Fruit fly (Drosophila melanogaster) whole organism, embryonic: ENCODE measurements around the gene Rpt6.

Source experiments
- Ada2b ChIP-seq: fragments of 200-800 bp; sonication (Bioruptor generic); IDR thresholded peaks from 2 replicates; pipeline ENCODE4 v1.3.6; 2022; ENCODE audit warnings: missing biosample characterization, missing genetic modification characterization
- B-H1 ChIP-seq: fragments of 200-800 bp; sonication (Bioruptor generic); IDR thresholded peaks from 3 replicates; pipeline ENCODE4 v1.3.6; 2022; ENCODE audit warnings: missing biosample characterization, missing genetic modification characterization
- Bdp1 ChIP-seq: fragments of 200-800 bp; sonication (Bioruptor generic); optimal IDR thresholded peaks from 3 replicates; lab custom pipeline; 2016; ENCODE audit warnings: missing biosample characterization, missing genetic modification characterization
- Bteb2 ChIP-seq: fragments of 200-800 bp; sonication (Bioruptor generic); optimal IDR thresholded peaks from 2 replicates; lab custom pipeline; 2016; ENCODE audit warnings: missing biosample characterization, missing genetic modification characterization
- CG10267 ChIP-seq: fragments of 200-800 bp; sonication (Bioruptor generic); optimal IDR thresholded peaks from 2 replicates; lab custom pipeline; 2018; ENCODE audit warnings: missing biosample characterization, mild to moderate bottlenecking, missing genetic modification characterization, moderate library complexity
- CG10543 ChIP-seq: fragments of 200-800 bp; sonication (Bioruptor generic); optimal IDR thresholded peaks from 3 replicates; lab custom pipeline; 2017; ENCODE audit warnings: missing biosample characterization, mild to moderate bottlenecking, missing genetic modification characterization, moderate library complexity
- CG10959 ChIP-seq: fragments of 200-800 bp; sonication (Bioruptor generic); IDR thresholded peaks from 2 replicates; pipeline ENCODE4 v1.3.6; 2022; ENCODE audit warnings: missing biosample characterization, missing genetic modification characterization
- CG11093 ChIP-seq: fragments of 200-800 bp; sonication (Bioruptor generic); IDR thresholded peaks from 3 replicates; pipeline ENCODE4 v1.3.6; 2022; ENCODE audit warnings: missing biosample characterization, missing genetic modification characterization
- CG12299 ChIP-seq: fragments of 200-800 bp; sonication (Bioruptor generic); optimal IDR thresholded peaks from 2 replicates; lab custom pipeline; 2018; ENCODE audit warnings: missing biosample characterization, mild to moderate bottlenecking, missing genetic modification characterization
- CG13296 ChIP-seq: fragments of 200-800 bp; sonication (Bioruptor generic); optimal IDR thresholded peaks from 3 replicates; lab custom pipeline; 2018; ENCODE audit warnings: missing biosample characterization, mild to moderate bottlenecking, missing genetic modification characterization
- CG13424 ChIP-seq: fragments of 200-800 bp; sonication (Bioruptor generic); optimal IDR thresholded peaks from 2 replicates; lab custom pipeline; 2019; ENCODE audit warnings: missing biosample characterization, mild to moderate bottlenecking, missing genetic modification characterization, moderate library complexity
- CG14710 ChIP-seq: fragments of 200-800 bp; sonication (Bioruptor generic); optimal IDR thresholded peaks from 3 replicates; lab custom pipeline; 2019; ENCODE audit warnings: missing biosample characterization, mild to moderate bottlenecking, missing genetic modification characterization, moderate library complexity
- CG1832 ChIP-seq: fragments of 200-800 bp; sonication (Bioruptor generic); optimal IDR thresholded peaks from 2 replicates; lab custom pipeline; 2017; ENCODE audit warnings: missing biosample characterization, mild to moderate bottlenecking, missing genetic modification characterization, inconsistent platforms
- CG18619 ChIP-seq: fragments of 200-800 bp; sonication (Bioruptor generic); optimal IDR thresholded peaks from 3 replicates; lab custom pipeline; 2017; ENCODE audit warnings: missing biosample characterization, mild to moderate bottlenecking, missing genetic modification characterization
- CG2202 ChIP-seq: fragments of 200-800 bp; sonication (Bioruptor generic); optimal IDR thresholded peaks from 2 replicates; lab custom pipeline; 2018; ENCODE audit warnings: missing biosample characterization, mild to moderate bottlenecking, missing genetic modification characterization
- CG2712 ChIP-seq: fragments of 200-800 bp; optimal IDR thresholded peaks from 3 replicates; lab custom pipeline; 2019; ENCODE audit warnings: missing biosample characterization, mild to moderate bottlenecking, missing genetic modification characterization, moderate library complexity
- CG32772 ChIP-seq: fragments of 200-800 bp; sonication (Bioruptor generic); IDR thresholded peaks from 2 replicates; pipeline ENCODE4 v1.3.6; 2022; ENCODE audit warnings: missing biosample characterization, missing genetic modification characterization
- CG4404 ChIP-seq: fragments of 200-800 bp; sonication (Bioruptor generic); IDR thresholded peaks from 2 replicates; pipeline ENCODE4 v1.3.6; 2022; ENCODE audit warnings: missing biosample characterization, missing genetic modification characterization
- CG4820 ChIP-seq: fragments of 200-800 bp; sonication (Bioruptor generic); optimal IDR thresholded peaks from 3 replicates; lab custom pipeline; 2016; ENCODE audit warnings: missing biosample characterization, missing genetic modification characterization
- CG6654 ChIP-seq: fragments of 200-800 bp; sonication (Bioruptor generic); optimal IDR thresholded peaks from 2 replicates; lab custom pipeline; 2017; ENCODE audit warnings: missing biosample characterization, mild to moderate bottlenecking, missing genetic modification characterization
- CG6765 ChIP-seq: fragments of 200-800 bp; sonication (Bioruptor generic); optimal IDR thresholded peaks from 3 replicates; lab custom pipeline; 2017; ENCODE audit warnings: missing biosample characterization, mild to moderate bottlenecking, missing genetic modification characterization
- CG7928 ChIP-seq: fragments of 200-800 bp; sonication (Bioruptor generic); optimal IDR thresholded peaks from 2 replicates; lab custom pipeline; 2017; ENCODE audit warnings: missing biosample characterization, mild to moderate bottlenecking, missing genetic modification characterization
- CG9215 ChIP-seq: fragments of 200-800 bp; sonication (Bioruptor generic); IDR thresholded peaks from 2 replicates; pipeline ENCODE4 v1.3.6; 2022; ENCODE audit warnings: missing biosample characterization, missing genetic modification characterization
- Camta ChIP-seq: fragments of 200-800 bp; sonication (Bioruptor generic); optimal IDR thresholded peaks from 2 replicates; lab custom pipeline; 2016; ENCODE audit warnings: missing biosample characterization, missing genetic modification characterization
- CrebB ChIP-seq: fragments of 200-800 bp; sonication (Bioruptor generic); optimal IDR thresholded peaks from 3 replicates; lab custom pipeline; 2018; ENCODE audit warnings: missing biosample characterization, mild to moderate bottlenecking, missing genetic modification characterization
- Dp ChIP-seq: fragments of 200-800 bp; sonication (Bioruptor generic); optimal IDR thresholded peaks from 2 replicates; lab custom pipeline; 2018; ENCODE audit warnings: missing biosample characterization, mild to moderate bottlenecking, missing genetic modification characterization, moderate library complexity
- Drgx ChIP-seq: fragments of 200-800 bp; sonication (Bioruptor generic); IDR thresholded peaks from 2 replicates; pipeline ENCODE4 v1.3.6; 2022; ENCODE audit warnings: missing biosample characterization, missing genetic modification characterization
- ERR ChIP-seq: fragments of 200-800 bp; sonication (Bioruptor generic); optimal IDR thresholded peaks from 2 replicates; lab custom pipeline; 2016; ENCODE audit warnings: missing biosample characterization, missing genetic modification characterization
- HmgD ChIP-seq: fragments of 200-800 bp; sonication (Bioruptor generic); optimal IDR thresholded peaks from 3 replicates; lab custom pipeline; 2016; ENCODE audit warnings: missing biosample characterization, missing genetic modification characterization
- Kr ChIP-seq: fragments of 200-800 bp; sonication (Bioruptor generic); optimal IDR thresholded peaks from 2 replicates; lab custom pipeline; 2017; ENCODE audit warnings: missing biosample characterization, mild to moderate bottlenecking, missing genetic modification characterization
- Lhr ChIP-seq: fragments of 200-800 bp; sonication (Bioruptor generic); optimal IDR thresholded peaks from 3 replicates; lab custom pipeline; 2017; ENCODE audit warnings: mild to moderate bottlenecking, missing biosample characterization, missing genetic modification reagents, missing genetic modification characterization
- Optix ChIP-seq: fragments of 200-800 bp; sonication (Bioruptor generic); IDR thresholded peaks from 3 replicates; pipeline ENCODE4 v1.3.6; 2022; ENCODE audit warnings: missing biosample characterization, missing genetic modification characterization
- Xrp1 ChIP-seq: fragments of 200-800 bp; sonication (Bioruptor generic); IDR thresholded peaks from 2 replicates; pipeline ENCODE4 v1.3.6; 2022; ENCODE audit warnings: missing biosample characterization, missing genetic modification characterization
- amos ChIP-seq: fragments of 200-800 bp; sonication (Bioruptor generic); IDR thresholded peaks from 2 replicates; pipeline ENCODE4 v1.3.6; 2022; ENCODE audit warnings: missing biosample characterization, missing genetic modification characterization; ENCODE audit not compliant: partially characterized antibody
- chif ChIP-seq, 2 experiments: fragments of 200-800 bp; sonication (Bioruptor generic); optimal IDR thresholded peaks; 3 replicates each; lab custom pipeline; 2016; ENCODE audit warnings: missing biosample characterization in 2 of 2, missing genetic modification characterization in 2 of 2
- chinmo ChIP-seq: fragments of 200-800 bp; sonication (Bioruptor generic); IDR thresholded peaks from 4 replicates; pipeline ENCODE4 v1.3.6; 2022; ENCODE audit warnings: missing biosample characterization, missing genetic modification characterization; ENCODE audit not compliant: partially characterized antibody
- crc ChIP-seq: fragments of 200-800 bp; sonication (Bioruptor generic); optimal IDR thresholded peaks from 2 replicates; lab custom pipeline; 2016; ENCODE audit warnings: missing biosample characterization, missing genetic modification characterization
- crol ChIP-seq: fragments of 200-800 bp; sonication (Bioruptor generic); IDR thresholded peaks from 2 replicates; pipeline ENCODE4 v1.3.6; 2022; ENCODE audit warnings: missing biosample characterization, missing genetic modification characterization
- dan ChIP-seq: fragments of 200-800 bp; sonication (Bioruptor generic); IDR thresholded peaks from 2 replicates; pipeline ENCODE4 v1.3.6; 2022; ENCODE audit warnings: missing biosample characterization, missing genetic modification characterization
- emc ChIP-seq: fragments of 200-800 bp; sonication (Bioruptor generic); optimal IDR thresholded peaks from 2 replicates; lab custom pipeline; 2016; ENCODE audit warnings: missing biosample characterization, missing genetic modification characterization
- knrl ChIP-seq: fragments of 200-800 bp; sonication (Bioruptor generic); IDR thresholded peaks from 3 replicates; pipeline ENCODE4 v1.3.6; 2022; ENCODE audit warnings: missing biosample characterization, missing genetic modification characterization; ENCODE audit not compliant: partially characterized antibody
- mam ChIP-seq: fragments of 200-800 bp; sonication (Bioruptor generic); optimal IDR thresholded peaks from 3 replicates; lab custom pipeline; 2016; ENCODE audit warnings: missing biosample characterization, missing genetic modification characterization
- oc ChIP-seq: fragments of 200-800 bp; sonication (Bioruptor generic); optimal IDR thresholded peaks from 2 replicates; lab custom pipeline; 2018; ENCODE audit warnings: missing biosample characterization, mild to moderate bottlenecking, missing genetic modification characterization, moderate library complexity
- pros ChIP-seq: fragments of 200-800 bp; sonication (Bioruptor generic); optimal IDR thresholded peaks from 3 replicates; lab custom pipeline; 2019; ENCODE audit warnings: missing biosample characterization, mild to moderate bottlenecking, missing genetic modification characterization, moderate library complexity
- sens-2 ChIP-seq: fragments of 200-800 bp; sonication (Bioruptor generic); IDR thresholded peaks from 2 replicates; pipeline ENCODE4 v1.3.6; 2022; ENCODE audit warnings: missing biosample characterization, missing genetic modification characterization
- slp2 ChIP-seq: fragments of 200-800 bp; sonication (Bioruptor generic); optimal IDR thresholded peaks from 2 replicates; lab custom pipeline; 2016; ENCODE audit warnings: missing biosample characterization, missing genetic modification characterization
- so ChIP-seq: fragments of 200-800 bp; sonication (Bioruptor generic); IDR thresholded peaks from 3 replicates; pipeline ENCODE4 v1.3.6; 2022; ENCODE audit warnings: missing biosample characterization, missing genetic modification characterization
- sob ChIP-seq: fragments of 200-800 bp; sonication (Bioruptor generic); IDR thresholded peaks from 2 replicates; pipeline ENCODE4 v1.3.6; 2022; ENCODE audit warnings: missing biosample characterization, missing genetic modification characterization
- toy ChIP-seq: fragments of 200-800 bp; sonication (Bioruptor generic); IDR thresholded peaks from 2 replicates; pipeline ENCODE4 v1.3.6; 2022; ENCODE audit warnings: missing biosample characterization, missing genetic modification characterization
- ttk ChIP-seq: fragments of 200-800 bp; sonication (Bioruptor generic); IDR thresholded peaks from 2 replicates; pipeline ENCODE4 v2.1.2; 2022; ENCODE audit warnings: missing biosample characterization, missing genetic modification characterization
- unc-4 ChIP-seq: fragments of 200-800 bp; sonication (Bioruptor generic); IDR thresholded peaks from 2 replicates; pipeline ENCODE4 v1.3.6; 2022; ENCODE audit warnings: missing biosample characterization, missing genetic modification characterization; ENCODE audit not compliant: partially characterized antibody

Rpt6 gene

dm6 chrX:21319202-21319772 is 3.4 kb downstream of the Rpt6 start, which contains the start of the genes SLIRP1 and anox (continued):
- TF ChIP-seq mam (GFP tag; lab: Kevin White, UChicago), result peak; percentile 80
- TF ChIP-seq emc, result no peak
- TF ChIP-seq Drgx (GFP tag; lab: Robert Waterston, UW), result peak; percentile 66
- TF ChIP-seq crc (GFP tag; lab: Kevin White, UChicago), result peak; percentile 40
- TF ChIP-seq CG32772 (GFP tag; lab: Robert Waterston, UW), result peak; percentile 71
- peak; percentile 78 for TF ChIP-seq CrebB (tag; lab: Kevin White, UChicago)
- TF ChIP-seq CG10543, result peak; percentile 77
- peak; percentile 18 for TF ChIP-seq pros (GFP tag; lab: Kevin White, UChicago)
- TF ChIP-seq HmgD (GFP tag; lab: Kevin White, UChicago), result peak; percentile 49
- TF ChIP-seq CG13296 (GFP tag; lab: Kevin White, UChicago), result peak; percentile 86
- TF ChIP-seq unc-4 (GFP tag; lab: Robert Waterston, UW), result no peak
- peak; percentile 17 for TF ChIP-seq ERR (GFP tag; lab: Kevin White, UChicago)
- peak; percentile 92 for TF ChIP-seq CG14710 (tag; lab: Kevin White, UChicago)
- TF ChIP-seq Optix (GFP tag; lab: Robert Waterston, UW), result no peak
- peak; percentile 72 for TF ChIP-seq CG6765 (GFP tag; lab: Kevin White, UChicago)
- no peak for TF ChIP-seq Kr (GFP tag; lab: Kevin White, UChicago)
- TF ChIP-seq dan, result no peak
- TF ChIP-seq CG10267 (tag; lab: Kevin White, UChicago), result peak; percentile 83
- TF ChIP-seq Dp (GFP tag; lab: Kevin White, UChicago), result peak; percentile 64
- TF ChIP-seq knrl, result no peak
- TF ChIP-seq CG11093, result peak; percentile 67
- TF ChIP-seq Xrp1 (GFP tag; lab: Robert Waterston, UW), result peak; percentile 87
- no peak for TF ChIP-seq crol (GFP tag; lab: Robert Waterston, UW)
- TF ChIP-seq CG2202 (tag; lab: Kevin White, UChicago), result peak; percentile 64
- TF ChIP-seq CG2712 (tag; lab: Kevin White, UChicago), result peak; percentile 92
- peak; percentile 74 for TF ChIP-seq oc (tag; lab: Kevin White, UChicago)
- TF ChIP-seq so, result no peak; the same call in 2 of the 3 replicates
- no peak for TF ChIP-seq CG10959
- peak; percentile 62 for TF ChIP-seq Ada2b (GFP tag; lab: Robert Waterston, UW)
- TF ChIP-seq sens-2 (GFP tag; lab: Robert Waterston, UW), result no peak
- TF ChIP-seq CG1832 (GFP tag; lab: Kevin White, UChicago), result no peak
- peak; percentile 54 to 79 for TF ChIP-seq chif (GFP tag; optimal IDR thresholded peaks at IDR 0.05; lab: Kevin White, UChicago)
- TF ChIP-seq Bdp1 (GFP tag; lab: Kevin White, UChicago), result peak; percentile 56
- TF ChIP-seq slp2 (GFP tag; lab: Kevin White, UChicago), result peak; percentile 62
- peak; percentile 66 for TF ChIP-seq CG4404 (GFP tag; lab: Robert Waterston, UW)
- no peak for TF ChIP-seq chinmo
- TF ChIP-seq Lhr (GFP tag; lab: Kevin White, UChicago), result peak; percentile 67
- TF ChIP-seq CG7928 (GFP tag; lab: Kevin White, UChicago), result peak; percentile 55
- peak; percentile 46; the same call in 1 of the 2 replicates for TF ChIP-seq toy (GFP tag; lab: Robert Waterston, UW)
- TF ChIP-seq CG12299 (tag; lab: Kevin White, UChicago), result peak; percentile 84
- peak; percentile 70 for TF ChIP-seq sob (GFP tag; lab: Robert Waterston, UW)
- TF ChIP-seq B-H1 (GFP tag; lab: Robert Waterston, UW), result peak; percentile 56; the same call in 1 of the 3 replicates
- peak; percentile 56; the same call in 1 of the 2 replicates for TF ChIP-seq ttk (GFP tag; lab: Robert Waterston, UW)
- TF ChIP-seq amos (GFP tag; lab: Robert Waterston, UW), result no peak
- TF ChIP-seq Bteb2, result peak; percentile 81
- peak; percentile 65 for TF ChIP-seq CG6654
- TF ChIP-seq CG13424 (tag; lab: Kevin White, UChicago), result peak; percentile 91
- peak; percentile 77 for TF ChIP-seq CG9215 (GFP tag; lab: Robert Waterston, UW)
- TF ChIP-seq Camta (GFP tag; lab: Kevin White, UChicago), result peak; percentile 88
- peak; percentile 91 for TF ChIP-seq CG18619
- TF ChIP-seq CG4820 (GFP tag; lab: Kevin White, UChicago), result peak; percentile 72
